Fruit fly (Drosophila melanogaster) whole organism, prepupa: ENCODE measurements around the gene Nepl15.

Experiments
- Blimp-1 ChIP-seq: fragments of 200-800 bp; sonication (Bioruptor generic); optimal IDR thresholded peaks from 3 replicates; lab custom pipeline; 2017; ENCODE audit warnings: missing biosample characterization, missing genetic modification characterization, mild to moderate bottlenecking, moderate library complexity, missing genetic modification reagents
- CG10669 ChIP-seq: fragments of 200-800 bp; sonication (Bioruptor generic); optimal IDR thresholded peaks from 3 replicates; lab custom pipeline; 2018; ENCODE audit warnings: missing biosample characterization, mild to moderate bottlenecking, missing genetic modification characterization, moderate library complexity
- CG11294 ChIP-seq: fragments of 200-800 bp; sonication (Bioruptor generic); IDR thresholded peaks from 2 replicates; pipeline ENCODE4 v1.3.6; 2022; ENCODE audit warnings: missing biosample characterization, missing genetic modification characterization
- CG16779 ChIP-seq: fragments of 200-800 bp; sonication (Bioruptor generic); optimal IDR thresholded peaks from 3 replicates; lab custom pipeline; 2017; ENCODE audit warnings: missing biosample characterization, mild to moderate bottlenecking, missing genetic modification characterization
- CG3032 ChIP-seq: fragments of 200-800 bp; optimal IDR thresholded peaks from 2 replicates; lab custom pipeline; 2019; ENCODE audit warnings: missing biosample characterization, mild to moderate bottlenecking, missing genetic modification characterization, moderate library complexity
- CG32006 ChIP-seq: fragments of 200-800 bp; sonication (Bioruptor generic); optimal IDR thresholded peaks from 3 replicates; lab custom pipeline; 2017; ENCODE audit warnings: missing biosample characterization, mild to moderate bottlenecking, missing genetic modification characterization
- CG34406 ChIP-seq: fragments of 200-800 bp; sonication (Bioruptor generic); optimal IDR thresholded peaks from 3 replicates; lab custom pipeline; 2016; ENCODE audit warnings: missing biosample characterization, missing genetic modification characterization
- CG3919 ChIP-seq: fragments of 200-800 bp; sonication (Bioruptor generic); optimal IDR thresholded peaks from 3 replicates; lab custom pipeline; 2016; ENCODE audit warnings: missing biosample characterization, missing genetic modification characterization
- CG6276 ChIP-seq: fragments of 200-800 bp; sonication (Bioruptor generic); optimal IDR thresholded peaks from 2 replicates; lab custom pipeline; 2017; ENCODE audit warnings: missing biosample characterization, mild to moderate bottlenecking, missing genetic modification characterization
- CG6792 ChIP-seq: fragments of 200-800 bp; sonication (Bioruptor generic); optimal IDR thresholded peaks from 3 replicates; lab custom pipeline; 2016; ENCODE audit warnings: missing biosample characterization, missing genetic modification characterization
- CG6808 ChIP-seq: fragments of 200-800 bp; sonication (Bioruptor generic); optimal IDR thresholded peaks from 3 replicates; lab custom pipeline; 2017; ENCODE audit warnings: missing biosample characterization, missing genetic modification characterization, mild to moderate bottlenecking, moderate library complexity, missing genetic modification reagents
- CG8319 ChIP-seq: fragments of 200-800 bp; sonication (Bioruptor generic); optimal IDR thresholded peaks from 3 replicates; lab custom pipeline; 2016; ENCODE audit warnings: missing biosample characterization, missing genetic modification characterization
- Eip75B ChIP-seq: fragments of 200-800 bp; sonication (Bioruptor generic); optimal IDR thresholded peaks from 3 replicates; lab custom pipeline; 2016; ENCODE audit warnings: missing biosample characterization, missing genetic modification characterization
- Eip93F ChIP-seq: fragments of 200-800 bp; sonication (Bioruptor generic); optimal IDR thresholded peaks from 2 replicates; lab custom pipeline; 2016; ENCODE audit warnings: missing biosample characterization, mild to moderate bottlenecking, missing genetic modification characterization
- Ets96B ChIP-seq: fragments of 200-800 bp; optimal IDR thresholded peaks from 2 replicates; lab custom pipeline; 2019; ENCODE audit warnings: missing biosample characterization, mild to moderate bottlenecking, missing genetic modification characterization, moderate library complexity
- Hr38 ChIP-seq: sonication (Bioruptor generic); optimal IDR thresholded peaks from 2 replicates; lab custom pipeline; 2016; ENCODE audit warnings: missing biosample characterization, missing genetic modification characterization
- Hr39 ChIP-seq: fragments of 200-800 bp; sonication (Bioruptor generic); optimal IDR thresholded peaks from 2 replicates; lab custom pipeline; 2016; ENCODE audit warnings: missing biosample characterization, missing genetic modification characterization
- Lpt ChIP-seq: fragments of 200-800 bp; sonication (Bioruptor generic); optimal IDR thresholded peaks from 3 replicates; lab custom pipeline; 2016; ENCODE audit warnings: missing biosample characterization, missing genetic modification characterization
- Met ChIP-seq: fragments of 200-800 bp; sonication (Bioruptor generic); optimal IDR thresholded peaks from 3 replicates; lab custom pipeline; 2016; ENCODE audit warnings: missing biosample characterization, missing genetic modification characterization
- OdsH ChIP-seq: fragments of 200-800 bp; sonication (Bioruptor generic); optimal IDR thresholded peaks from 3 replicates; lab custom pipeline; 2016; ENCODE audit warnings: missing biosample characterization, missing genetic modification characterization
- Smox ChIP-seq: fragments of 200-800 bp; sonication (Bioruptor generic); optimal IDR thresholded peaks from 3 replicates; lab custom pipeline; 2016; ENCODE audit warnings: missing biosample characterization, missing genetic modification characterization
- Sox102F ChIP-seq: fragments of 200-800 bp; sonication (Bioruptor generic); optimal IDR thresholded peaks from 2 replicates; lab custom pipeline; 2016; ENCODE audit warnings: missing biosample characterization, mild to moderate bottlenecking, missing genetic modification characterization
- Sox15 ChIP-seq: fragments of 200-800 bp; sonication (Bioruptor generic); optimal IDR thresholded peaks from 3 replicates; lab custom pipeline; 2016; ENCODE audit warnings: missing biosample characterization, missing genetic modification characterization
- acj6 ChIP-seq: fragments of 200-800 bp; sonication (Bioruptor generic); optimal IDR thresholded peaks from 3 replicates; lab custom pipeline; 2016; ENCODE audit warnings: missing biosample characterization, missing genetic modification characterization
- cyc ChIP-seq: fragments of 200-800 bp; sonication (Bioruptor generic); optimal IDR thresholded peaks from 3 replicates; lab custom pipeline; 2016; ENCODE audit warnings: missing biosample characterization, missing genetic modification characterization
- dac ChIP-seq: fragments of 200-800 bp; sonication (Bioruptor generic); optimal IDR thresholded peaks from 2 replicates; lab custom pipeline; 2017; ENCODE audit warnings: missing biosample characterization, mild to moderate bottlenecking, missing genetic modification characterization
- eg ChIP-seq: fragments of 200-800 bp; sonication (Bioruptor generic); IDR thresholded peaks from 3 replicates; pipeline ENCODE4 v1.3.6; 2022; ENCODE audit warnings: missing biosample characterization, missing genetic modification characterization
- esn ChIP-seq: fragments of 200-800 bp; sonication (Bioruptor generic); optimal IDR thresholded peaks from 2 replicates; lab custom pipeline; 2016; ENCODE audit warnings: missing biosample characterization, mild to moderate bottlenecking, missing genetic modification characterization, moderate library complexity
- fd59A ChIP-seq: fragments of 200-800 bp; sonication (Bioruptor generic); optimal IDR thresholded peaks from 2 replicates; lab custom pipeline; 2017; ENCODE audit warnings: missing biosample characterization, mild to moderate bottlenecking, missing genetic modification characterization, missing genetic modification reagents
- fd85E ChIP-seq: fragments of 200-800 bp; sonication (Bioruptor generic); optimal IDR thresholded peaks from 3 replicates; lab custom pipeline; 2016; ENCODE audit warnings: missing biosample characterization, missing genetic modification characterization
- fkh ChIP-seq: fragments of 200-800 bp; sonication (Bioruptor generic); optimal IDR thresholded peaks from 3 replicates; lab custom pipeline; 2017; ENCODE audit warnings: missing biosample characterization, mild to moderate bottlenecking, missing genetic modification characterization, moderate library complexity
- lz ChIP-seq: fragments of 200-800 bp; sonication (Bioruptor generic); optimal IDR thresholded peaks from 3 replicates; lab custom pipeline; 2016; ENCODE audit warnings: missing biosample characterization, missing genetic modification characterization
- net ChIP-seq: fragments of 200-800 bp; sonication (Bioruptor generic); optimal IDR thresholded peaks from 3 replicates; lab custom pipeline; 2016; ENCODE audit warnings: missing biosample characterization, missing genetic modification characterization
- pdm3 ChIP-seq: fragments of 200-800 bp; sonication (Bioruptor generic); optimal IDR thresholded peaks from 3 replicates; lab custom pipeline; 2016; ENCODE audit warnings: missing biosample characterization, missing genetic modification characterization
- svp ChIP-seq: fragments of 200-800 bp; sonication (Bioruptor generic); peaks from one replicate; lab custom pipeline; 2016; ENCODE audit warnings: missing biosample characterization, missing genetic modification characterization

Nepl15 gene

dm6 chr3R:22720808-22721306 lies 45.1 kb downstream of the Nepl15 start, which contains the start of gene wge (continued):
- TF ChIP-seq eg: peak; percentile 80
- TF ChIP-seq fkh (GFP tag; lab: Kevin White, UChicago): no peak
- TF ChIP-seq fd85E (GFP tag; lab: Kevin White, UChicago): no peak
- TF ChIP-seq pdm3 (GFP tag; lab: Kevin White, UChicago): no peak
- TF ChIP-seq acj6 (GFP tag; lab: Kevin White, UChicago): peak; percentile 22
- peak; percentile 24 for TF ChIP-seq CG8319 (GFP tag; lab: Kevin White, UChicago)
- TF ChIP-seq CG16779 (tag; lab: Kevin White, UChicago): peak; percentile 84
- peak; percentile 11 for TF ChIP-seq Blimp-1 (GFP tag; lab: Kevin White, UChicago)
- TF ChIP-seq CG10669 (GFP tag; lab: Kevin White, UChicago): peak; percentile 74
- peak; percentile 81 for TF ChIP-seq net
- no peak for TF ChIP-seq cyc
- TF ChIP-seq Hr39 (GFP tag; lab: Kevin White, UChicago): no peak
- no peak for TF ChIP-seq Eip75B (GFP tag; lab: Kevin White, UChicago)
- TF ChIP-seq CG3032 (tag; lab: Kevin White, UChicago): peak; percentile 64
- TF ChIP-seq CG11294 (GFP tag; lab: Robert Waterston, UW): no peak
- peak; percentile 46 for TF ChIP-seq CG34406 (GFP tag; lab: Kevin White, UChicago)
- peak; percentile 64 for TF ChIP-seq fd59A (GFP tag; lab: Kevin White, UChicago)
- peak; percentile 64 for TF ChIP-seq Ets96B
- no peak for TF ChIP-seq Sox15 (GFP tag; lab: Kevin White, UChicago)
- no peak for TF ChIP-seq Met (GFP tag; lab: Kevin White, UChicago)
- peak; percentile 93 for TF ChIP-seq CG6808 (GFP tag; lab: Kevin White, UChicago)
- TF ChIP-seq CG32006: peak; percentile 77
- TF ChIP-seq Sox102F: no peak
- TF ChIP-seq OdsH: no peak
- TF ChIP-seq CG6276 (GFP tag; lab: Kevin White, UChicago): peak; percentile 85
- TF ChIP-seq CG3919: peak; percentile 52
- peak; percentile 65 for TF ChIP-seq Lpt (GFP tag; lab: Kevin White, UChicago)
- TF ChIP-seq, all 60 proteins: peak for 41

DNA sequence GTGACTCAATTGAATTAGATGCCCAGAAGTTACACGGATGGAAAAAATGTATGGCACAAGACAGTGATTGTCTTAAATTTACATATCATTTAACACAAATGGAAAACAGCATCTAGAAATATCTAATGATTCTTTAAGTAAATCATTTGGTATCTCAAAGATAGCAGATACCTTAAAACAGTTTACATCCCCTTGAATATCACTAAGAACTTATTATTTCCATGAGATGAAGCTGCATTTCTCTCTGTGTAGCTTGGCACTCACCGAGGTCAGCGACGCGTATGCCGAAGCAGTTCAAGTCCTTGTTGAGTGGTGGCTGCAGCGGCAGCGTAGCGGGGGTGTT lies 46.4 kb downstream of the Nepl15 start:
- TF ChIP-seq OdsH (no peak), Hr39 (GFP tag; lab: Kevin White, UChicago) (no peak), fkh (GFP tag; lab: Kevin White, UChicago) (no peak), Hr38 (GFP tag; lab: Kevin White, UChicago) (no peak), Eip93F (no peak), Smox (no peak), svp (no peak), eg (no peak), CG3032 (tag; lab: Kevin White, UChicago) (no peak)

dm6 chr3R:22718937-22719606 lies 46.9 kb downstream of the Nepl15 start:
- TF ChIP-seq fkh (GFP tag; lab: Kevin White, UChicago) (no peak), Eip93F (no peak), lz (GFP tag; lab: Kevin White, UChicago) (no peak), esn (GFP tag; lab: Kevin White, UChicago) (no peak), net (no peak), eg (no peak), pdm3 (GFP tag; lab: Kevin White, UChicago) (no peak), CG6792 (GFP tag; lab: Kevin White, UChicago) (no peak)

- no peak for TF ChIP-seq dac
- TF ChIP-seq, all 60 proteins: peak for 0
Measured at dm6 chr3R:22718401-22718800, 47.6 kb downstream of the Nepl15 start.
